Worm (Caenorhabditis elegans): ENCODE measurements around the gene sra-36.
A peak's percentile ranks its signal among the peaks of the same experiment; 100 is the strongest.

sra-36 gene

ce11 chrII:4540631-4541030 is at the start of gene sra-36:
Gene sra-36 (minus strand): TSS chrII:4540731.
- TF ChIP-seq tlp-1 (tag; optimal IDR thresholded peaks at IDR 0.05) (no peak), nhr-19 (GFP tag; conservative IDR thresholded peaks at IDR 0.05) (no peak), ceh-90 (tag; optimal IDR thresholded peaks at IDR 0.05) (no peak)

- TF ChIP-seq xbp-1 (tag; optimal IDR thresholded peaks at IDR 0.05) (no peak), nhr-71 (tag; optimal IDR thresholded peaks at IDR 0.05) (no peak), unc-30 (tag; optimal IDR thresholded peaks at IDR 0.05) (no peak), unc-130 (tag; optimal IDR thresholded peaks at IDR 0.05) (no peak), tbx-2 (tag; optimal IDR thresholded peaks at IDR 0.05) (no peak), blmp-1 (tag; optimal IDR thresholded peaks at IDR 0.05) (no peak)
Measured at ce11 chrII:4590086-4590485, 49.6 kb upstream of the sra-36 start.

ce11 chrII:4585327-4585726 is 44.8 kb upstream of the sra-36 start:
- TF ChIP-seq efl-1 (optimal IDR thresholded peaks at IDR 0.05) (no peak), efl-1 (GFP tag; optimal IDR thresholded peaks at IDR 0.05 in 1 of 2) (no peak), fkh-8 (tag; optimal IDR thresholded peaks at IDR 0.05) (no peak), mep-1 (tag; optimal IDR thresholded peaks at IDR 0.05) (no peak), mab-9 (GFP tag; IDR thresholded peaks at IDR 0.05) (no peak), lin-15B (tag; optimal IDR thresholded peaks at IDR 0.05) (no peak), dpl-1 (GFP tag; optimal IDR thresholded peaks at IDR 0.05) (no peak), efl-3 (GFP tag; optimal IDR thresholded peaks at IDR 0.05) (no peak), irx-1 (tag; optimal IDR thresholded peaks at IDR 0.05) (no peak), lin-35 (GFP tag; optimal IDR thresholded peaks at IDR 0.05) (no peak), unc-30 (tag; optimal IDR thresholded peaks at IDR 0.05) (no peak), mef-2 (tag; optimal IDR thresholded peaks at IDR 0.05) (no peak), ets-5 (GFP tag; IDR thresholded peaks at IDR 0.05) (no peak), isw-1 (GFP tag; IDR thresholded peaks at IDR 0.05) (no peak), nhr-237 (tag; optimal IDR thresholded peaks at IDR 0.05) (no peak), alr-1 (tag; optimal IDR thresholded peaks at IDR 0.05; ENCODE audit: borderline replicate concordance) (no peak), fkh-10 (GFP tag; optimal IDR thresholded peaks at IDR 0.05) (no peak)

ce11 chrII:4584313-4584712 is 43.8 kb upstream of the sra-36 start:
- TF ChIP-seq efl-1 (optimal IDR thresholded peaks at IDR 0.05) (no peak), efl-1 (GFP tag; optimal IDR thresholded peaks at IDR 0.05 in 1 of 2) (peak in 1 of 2 experiments; percentile 16), mep-1 (tag; optimal IDR thresholded peaks at IDR 0.05) (no peak), mdl-1 (tag; optimal IDR thresholded peaks at IDR 0.05) (no peak), lin-14 (GFP tag; optimal IDR thresholded peaks at IDR 0.05) (peak; percentile 39)

- TF ChIP-seq nhr-85 (tag) (peak; percentile 69), lin-14 (GFP tag; optimal IDR thresholded peaks at IDR 0.05) (peak; percentile 28), ceh-88 (GFP tag; IDR thresholded peaks at IDR 0.05) (no peak), efl-1 (optimal IDR thresholded peaks at IDR 0.05) (no peak), efl-1 (GFP tag; optimal IDR thresholded peaks at IDR 0.05 in 1 of 2) (peak in 1 of 2 experiments; percentile 52)
Measured at ce11 chrII:4583203-4583912, 42.8 kb upstream of the sra-36 start.

- TF ChIP-seq fkh-8 (tag; optimal IDR thresholded peaks at IDR 0.05) = no peak
- no peak for TF ChIP-seq ztf-4 (tag; optimal IDR thresholded peaks at IDR 0.05)
- no peak for TF ChIP-seq lsy-2 (tag; optimal IDR thresholded peaks at IDR 0.05)
- TF ChIP-seq ets-5 (GFP tag; IDR thresholded peaks at IDR 0.05) = no peak
- TF ChIP-seq ceh-88 (GFP tag; IDR thresholded peaks at IDR 0.05) = no peak
- TF ChIP-seq egl-27 (tag; optimal IDR thresholded peaks at IDR 0.05) = no peak
- TF ChIP-seq mef-2 (tag; optimal IDR thresholded peaks at IDR 0.05) = no peak
- no peak for TF ChIP-seq nhr-76 (tag; optimal IDR thresholded peaks at IDR 0.05)
- no peak for TF ChIP-seq ces-1 (GFP tag; optimal IDR thresholded peaks at IDR 0.05)
- TF ChIP-seq nhr-28 (tag; optimal IDR thresholded peaks at IDR 0.05) = no peak
- no peak for TF ChIP-seq snu-23 (GFP tag; optimal IDR thresholded peaks at IDR 0.05)
- no peak for TF ChIP-seq efl-3 (GFP tag; optimal IDR thresholded peaks at IDR 0.05)
- TF ChIP-seq isw-1 (GFP tag; IDR thresholded peaks at IDR 0.05) = no peak
- TF ChIP-seq hlh-4 (tag; optimal IDR thresholded peaks at IDR 0.05) = no peak
- no peak for TF ChIP-seq Y116A8C.19 (tag; optimal IDR thresholded peaks at IDR 0.05; ENCODE audit: borderline replicate concordance)
- TF ChIP-seq nhr-12 (tag; optimal IDR thresholded peaks at IDR 0.05) = no peak
- no peak for TF ChIP-seq lir-3 (tag; optimal IDR thresholded peaks at IDR 0.05; ENCODE audit: poor library complexity)
- TF ChIP-seq elt-2 (tag; optimal IDR thresholded peaks at IDR 0.05) = no peak
- TF ChIP-seq lin-15B (tag; optimal IDR thresholded peaks at IDR 0.05) = no peak
- TF ChIP-seq ceh-63 (GFP tag; optimal IDR thresholded peaks at IDR 0.05) = no peak
Measured at ce11 chrII:4581090-4581489, 40.6 kb upstream of the sra-36 start.
